Fruit fly (Drosophila melanogaster): ENCODE results near the gene CG43732.

Gene CG43732

DNA sequence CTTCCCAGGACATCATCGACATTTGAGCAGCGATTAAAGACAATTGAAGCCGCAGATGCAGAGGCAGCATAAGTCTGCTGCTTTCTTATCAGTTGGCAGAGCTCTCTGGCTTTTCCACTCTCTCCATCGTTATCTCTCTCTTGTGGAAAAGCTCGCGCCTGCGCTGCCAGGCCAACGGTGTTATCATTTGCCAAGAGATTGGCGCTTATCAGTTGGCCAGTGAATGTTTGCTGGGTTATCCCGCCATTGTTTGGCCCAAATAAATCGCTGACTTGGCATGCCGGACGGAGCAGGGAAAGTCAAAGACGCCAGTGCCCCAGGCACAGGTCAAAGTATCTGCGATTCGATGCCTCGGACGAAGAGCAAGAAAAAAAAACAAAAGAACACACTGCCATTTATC, 865 bp upstream of the CG43732 start:
- TF ChIP-seq CG33017 (tag; optimal IDR thresholded peaks at IDR 0.05): no peak
- TF ChIP-seq Crg-1 (GFP tag; optimal IDR thresholded peaks at IDR 0.05): no peak
- no peak for TF ChIP-seq CG5204 (GFP tag; optimal IDR thresholded peaks at IDR 0.05)
- no peak for TF ChIP-seq kay (GFP tag; ENCODE audit: borderline replicate concordance)
- TF ChIP-seq pad (GFP tag; optimal IDR thresholded peaks at IDR 0.05): no peak
- TF ChIP-seq CG7101 (tag; optimal IDR thresholded peaks at IDR 0.05): no peak
- TF ChIP-seq CG14711 (tag; optimal IDR thresholded peaks at IDR 0.05): no peak
- TF ChIP-seq cnc (optimal IDR thresholded peaks at IDR 0.05): no peak
- TF ChIP-seq bab1 (GFP tag; optimal IDR thresholded peaks at IDR 0.05): no peak
- no peak for TF ChIP-seq Clk (GFP tag; optimal IDR thresholded peaks at IDR 0.05)
- no peak for TF ChIP-seq ovo (GFP tag; optimal IDR thresholded peaks at IDR 0.05)
- no peak for TF ChIP-seq CG1620 (GFP tag; optimal IDR thresholded peaks at IDR 0.05)
- no peak for TF ChIP-seq CG7045 (GFP tag; optimal IDR thresholded peaks at IDR 0.05)
- TF ChIP-seq toe (GFP tag; optimal IDR thresholded peaks at IDR 0.05): no peak
- no peak for TF ChIP-seq CG12768 (GFP tag; optimal IDR thresholded peaks at IDR 0.05)
- no peak for TF ChIP-seq Mnt (GFP tag; optimal IDR thresholded peaks at IDR 0.05)
- no peak for TF ChIP-seq CG11617 (GFP tag; optimal IDR thresholded peaks at IDR 0.05)
- TF ChIP-seq Hr96 (GFP tag; optimal IDR thresholded peaks at IDR 0.05): no peak

- TF ChIP-seq ovo (GFP tag; optimal IDR thresholded peaks at IDR 0.05) (no peak), Crg-1 (GFP tag; optimal IDR thresholded peaks at IDR 0.05) (no peak), bab1 (GFP tag; optimal IDR thresholded peaks at IDR 0.05) (no peak), Mnt (GFP tag; optimal IDR thresholded peaks at IDR 0.05) (no peak), Hr96 (GFP tag; optimal IDR thresholded peaks at IDR 0.05) (no peak), CG14711 (tag; optimal IDR thresholded peaks at IDR 0.05) (no peak), Clk (GFP tag; optimal IDR thresholded peaks at IDR 0.05) (no peak), CG12768 (GFP tag; optimal IDR thresholded peaks at IDR 0.05) (no peak), CG7101 (tag; optimal IDR thresholded peaks at IDR 0.05) (no peak), CG5204 (GFP tag; optimal IDR thresholded peaks at IDR 0.05) (no peak), toe (GFP tag; optimal IDR thresholded peaks at IDR 0.05) (no peak), CG7045 (GFP tag; optimal IDR thresholded peaks at IDR 0.05) (no peak), CG33017 (tag; optimal IDR thresholded peaks at IDR 0.05) (no peak), cnc (optimal IDR thresholded peaks at IDR 0.05) (no peak), pad (GFP tag; optimal IDR thresholded peaks at IDR 0.05) (no peak), CG1620 (GFP tag; optimal IDR thresholded peaks at IDR 0.05) (no peak), tj (GFP tag; optimal IDR thresholded peaks at IDR 0.05) (no peak), kay (GFP tag; ENCODE audit: borderline replicate concordance) (no peak), CG11617 (GFP tag; optimal IDR thresholded peaks at IDR 0.05) (no peak), cic (GFP tag; optimal IDR thresholded peaks at IDR 0.05) (no peak)
These were observed 14.8 kb downstream of the CG43732 start for dm6 chr3R:18964819-18965218.

dm6 chr3R:18978709-18979108, 28.7 kb downstream of the CG43732 start, which contains the start of gene euc:
TSS of gene euc (minus strand) at chr3R:18978809.
- TF ChIP-seq bab1 (GFP tag; optimal IDR thresholded peaks at IDR 0.05): no peak

DNA sequence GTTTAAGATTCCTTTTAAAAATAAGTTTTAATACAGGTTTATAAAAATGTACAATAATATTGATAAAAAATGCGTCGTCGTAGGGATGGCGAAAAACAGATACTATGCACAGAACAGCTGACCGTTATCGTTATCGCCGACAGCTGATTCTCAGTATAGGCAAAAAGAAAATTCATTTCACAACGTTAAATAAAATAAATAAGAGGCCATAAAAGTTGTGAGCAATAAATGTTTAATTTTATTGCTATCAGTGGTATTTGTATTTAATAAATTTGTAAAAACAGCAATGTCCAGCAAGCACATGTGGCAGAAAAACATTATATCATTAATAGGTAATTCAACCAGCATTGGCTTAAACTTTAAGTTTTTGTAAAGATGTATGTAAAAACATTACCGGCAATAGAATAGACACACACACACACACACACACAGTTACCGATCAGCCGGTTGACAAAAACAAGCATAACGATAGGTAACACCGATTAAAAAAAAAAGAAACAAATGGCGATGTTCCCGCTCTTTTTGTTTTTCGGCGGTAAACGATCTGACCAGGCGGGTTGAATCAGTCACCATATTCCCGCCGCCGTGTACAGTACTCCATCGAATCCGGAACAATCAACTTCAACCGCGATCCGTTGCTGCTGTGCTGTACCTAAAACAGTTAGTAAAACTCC, 31.0 kb downstream of the CG43732 start, which contains the start of the genes dnk and Smu1:
Gene dnk, plus strand, starts transcription at position 133 of the 674 bp plus-strand sequence.
Gene Smu1, minus strand, starts transcription at position 462 of the 674 bp plus-strand sequence.
- TF ChIP-seq cnc (optimal IDR thresholded peaks at IDR 0.05): no peak
- peak; percentile 60 for TF ChIP-seq CG11617 (GFP tag; optimal IDR thresholded peaks at IDR 0.05)
- TF ChIP-seq CG7101 (tag; optimal IDR thresholded peaks at IDR 0.05): no peak
- no peak for TF ChIP-seq Crg-1 (GFP tag; optimal IDR thresholded peaks at IDR 0.05)
- TF ChIP-seq CG1620 (GFP tag; optimal IDR thresholded peaks at IDR 0.05): no peak
- TF ChIP-seq CG14711 (tag; optimal IDR thresholded peaks at IDR 0.05): no peak
- no peak for TF ChIP-seq Mnt (GFP tag; optimal IDR thresholded peaks at IDR 0.05)
- TF ChIP-seq kay (GFP tag; ENCODE audit: borderline replicate concordance): peak; percentile 90
- TF ChIP-seq tj (GFP tag; optimal IDR thresholded peaks at IDR 0.05): peak; percentile 35

DNA sequence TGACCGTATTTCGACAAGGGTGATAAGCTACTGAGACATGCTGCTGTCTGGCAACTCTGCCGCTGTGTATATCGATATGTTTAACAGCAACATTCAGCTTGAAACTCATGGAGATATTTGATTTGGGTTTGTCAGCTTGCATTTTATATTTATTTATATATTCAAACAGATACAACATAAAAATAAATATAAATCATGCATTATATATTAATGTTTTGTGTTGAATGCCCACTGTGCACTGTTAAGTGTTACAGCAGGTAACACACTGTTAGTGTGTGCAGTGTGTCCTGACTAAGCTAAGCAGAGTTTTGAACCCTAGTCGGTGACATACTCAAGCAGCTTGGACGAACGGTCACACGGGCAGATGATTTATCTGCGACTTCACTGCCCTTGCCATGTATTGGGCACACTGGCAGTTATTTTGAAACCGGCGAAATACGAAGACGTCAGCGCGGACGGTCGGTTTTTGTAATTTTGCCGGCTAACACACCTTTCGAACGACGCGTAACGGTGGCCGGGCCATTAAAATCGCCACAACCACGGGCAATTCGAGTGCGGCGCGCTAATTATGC, 33.7 kb downstream of the CG43732 start, which contains the start of the genes snRNP-U1-C and gukh:
Gene snRNP-U1-C, minus strand, starts transcription at position 37 of the 572 bp plus-strand sequence.
Gene gukh, plus strand, starts transcription at position 412 of the 572 bp plus-strand sequence.
- TF ChIP-seq CG1620 (GFP tag; optimal IDR thresholded peaks at IDR 0.05): peak; percentile 67
- no peak for TF ChIP-seq Crg-1 (GFP tag; optimal IDR thresholded peaks at IDR 0.05)
- peak; percentile 65 for TF ChIP-seq Clk (GFP tag; optimal IDR thresholded peaks at IDR 0.05)
- peak; percentile 39 for TF ChIP-seq cic (GFP tag; optimal IDR thresholded peaks at IDR 0.05)
- TF ChIP-seq Hr96 (GFP tag; optimal IDR thresholded peaks at IDR 0.05): peak; percentile 24
- TF ChIP-seq CG5204 (GFP tag; optimal IDR thresholded peaks at IDR 0.05): peak; percentile 73
- no peak for TF ChIP-seq cnc (optimal IDR thresholded peaks at IDR 0.05)
- peak; percentile 84 for TF ChIP-seq CG7101 (tag; optimal IDR thresholded peaks at IDR 0.05)
- TF ChIP-seq CG12768 (GFP tag; optimal IDR thresholded peaks at IDR 0.05): peak; percentile 70
- peak; percentile 50 for TF ChIP-seq tj (GFP tag; optimal IDR thresholded peaks at IDR 0.05)
- peak; percentile 68 for TF ChIP-seq ovo (GFP tag; optimal IDR thresholded peaks at IDR 0.05)
- peak; percentile 83 for TF ChIP-seq bab1 (GFP tag; optimal IDR thresholded peaks at IDR 0.05)
- TF ChIP-seq CG11617 (GFP tag; optimal IDR thresholded peaks at IDR 0.05): peak; percentile 77
- peak; percentile 63 for TF ChIP-seq toe (GFP tag; optimal IDR thresholded peaks at IDR 0.05)
- TF ChIP-seq Mnt (GFP tag; optimal IDR thresholded peaks at IDR 0.05): peak; percentile 57
- TF ChIP-seq CG7045 (GFP tag; optimal IDR thresholded peaks at IDR 0.05): peak; percentile 75
- peak; percentile 50 for TF ChIP-seq pad (GFP tag; optimal IDR thresholded peaks at IDR 0.05)
- peak; percentile 81 for TF ChIP-seq CG14711 (tag; optimal IDR thresholded peaks at IDR 0.05)
- peak; percentile 78 for TF ChIP-seq CG33017 (tag; optimal IDR thresholded peaks at IDR 0.05)
- TF ChIP-seq kay (GFP tag; ENCODE audit: borderline replicate concordance): no peak

Measured in whole organism, adult.